Fruit fly (Drosophila melanogaster): ENCODE data around the gene Schip1.

The Schip1 gene

dm6 chr2L:10331066-10331847 lies at the start of gene Schip1, which contains the start of gene Cox10:
TSS of gene Schip1 (minus strand) at chr2L:10331116.
TSS of gene Cox10 (plus strand) at chr2L:10331471.
- no peak for TF ChIP-seq CG14655 (GFP tag; optimal IDR thresholded peaks at IDR 0.05)
- no peak for TF ChIP-seq rn (GFP tag; IDR thresholded peaks at IDR 0.05)
- TF ChIP-seq Ets98B (GFP tag; IDR thresholded peaks at IDR 0.05), result no peak
- no peak for TF ChIP-seq CG9948 (tag; optimal IDR thresholded peaks at IDR 0.05)
- TF ChIP-seq CG15710 (tag; optimal IDR thresholded peaks at IDR 0.05), result no peak
- no peak for TF ChIP-seq EcR (GFP tag; optimal IDR thresholded peaks at IDR 0.05)
- no peak for TF ChIP-seq CG4496 (GFP tag; IDR thresholded peaks at IDR 0.05)
- no peak for TF ChIP-seq Pif1B (GFP tag; optimal IDR thresholded peaks at IDR 0.05)
- no peak for TF ChIP-seq CG13204 (GFP tag; optimal IDR thresholded peaks at IDR 0.05)

dm6 chr2L:10379865-10380264 lies 48.9 kb upstream of the Schip1 start, which contains the start of gene gny:
TSS of gene gny (plus strand) at chr2L:10380103.
- TF ChIP-seq CG10348 (GFP tag; IDR thresholded peaks at IDR 0.05) (no peak), CG4496 (GFP tag; IDR thresholded peaks at IDR 0.05) (no peak), Pif1B (GFP tag; optimal IDR thresholded peaks at IDR 0.05) (no peak), CG8301 (tag; optimal IDR thresholded peaks at IDR 0.05) (no peak), CG32121 (GFP tag; IDR thresholded peaks at IDR 0.05) (no peak), CG17806 (tag; optimal IDR thresholded peaks at IDR 0.05) (no peak), CG34367 (tag; optimal IDR thresholded peaks at IDR 0.05) (no peak), CG13204 (GFP tag; optimal IDR thresholded peaks at IDR 0.05) (no peak), Pif1A (GFP tag; optimal IDR thresholded peaks at IDR 0.05) (no peak), CG9948 (tag; optimal IDR thresholded peaks at IDR 0.05) (no peak), gl (tag; optimal IDR thresholded peaks at IDR 0.05) (no peak), CG8159 (tag; optimal IDR thresholded peaks at IDR 0.05) (no peak), Ets98B (GFP tag; IDR thresholded peaks at IDR 0.05) (no peak), Snoo (tag; optimal IDR thresholded peaks at IDR 0.05) (no peak), CG14655 (GFP tag; optimal IDR thresholded peaks at IDR 0.05) (no peak), EcR (GFP tag; optimal IDR thresholded peaks at IDR 0.05) (no peak), rn (GFP tag; IDR thresholded peaks at IDR 0.05) (no peak)

dm6 chr2L:10378631-10379030 lies 47.7 kb upstream of the Schip1 start:
- no peak for TF ChIP-seq CG15710 (tag; optimal IDR thresholded peaks at IDR 0.05)

dm6 chr2L:10376276-10376675 lies 45.4 kb upstream of the Schip1 start:
- TF ChIP-seq CG4496 (GFP tag; IDR thresholded peaks at IDR 0.05), result no peak
- no peak for TF ChIP-seq EcR (GFP tag; optimal IDR thresholded peaks at IDR 0.05)
- no peak for TF ChIP-seq CG34367 (tag; optimal IDR thresholded peaks at IDR 0.05)
- no peak for TF ChIP-seq CG10348 (GFP tag; IDR thresholded peaks at IDR 0.05)
- no peak for TF ChIP-seq D1 (tag; optimal IDR thresholded peaks at IDR 0.05)
- no peak for TF ChIP-seq Pif1A (GFP tag; optimal IDR thresholded peaks at IDR 0.05)
- no peak for TF ChIP-seq CG8301 (tag; optimal IDR thresholded peaks at IDR 0.05)
- TF ChIP-seq fd96Ca (GFP tag; IDR thresholded peaks at IDR 0.05), result no peak
- TF ChIP-seq CG12605 (GFP tag; IDR thresholded peaks at IDR 0.05), result no peak

- no peak for TF ChIP-seq gl (tag; optimal IDR thresholded peaks at IDR 0.05)
- TF ChIP-seq D1 (tag; optimal IDR thresholded peaks at IDR 0.05), result peak; percentile 70
- TF ChIP-seq CG13204 (GFP tag; optimal IDR thresholded peaks at IDR 0.05), result no peak
- TF ChIP-seq CG17806 (tag; optimal IDR thresholded peaks at IDR 0.05), result peak; percentile 48
- TF ChIP-seq CG9948 (tag; optimal IDR thresholded peaks at IDR 0.05), result peak; percentile 44
- TF ChIP-seq Pif1B (GFP tag; optimal IDR thresholded peaks at IDR 0.05), result no peak
- no peak for TF ChIP-seq rn (GFP tag; IDR thresholded peaks at IDR 0.05)
- no peak for TF ChIP-seq CG10348 (GFP tag; IDR thresholded peaks at IDR 0.05)
- TF ChIP-seq CG15710 (tag; optimal IDR thresholded peaks at IDR 0.05), result peak; percentile 57
- peak; percentile 56 for TF ChIP-seq CG8159 (tag; optimal IDR thresholded peaks at IDR 0.05)
- TF ChIP-seq CG34367 (tag; optimal IDR thresholded peaks at IDR 0.05), result peak; percentile 25
- no peak for TF ChIP-seq CG12605 (GFP tag; IDR thresholded peaks at IDR 0.05)
- TF ChIP-seq EcR (GFP tag; optimal IDR thresholded peaks at IDR 0.05), result no peak
- TF ChIP-seq fd96Ca (GFP tag; IDR thresholded peaks at IDR 0.05), result no peak
- no peak for TF ChIP-seq CG14655 (GFP tag; optimal IDR thresholded peaks at IDR 0.05)
- peak; percentile 44 for TF ChIP-seq CG8301 (tag; optimal IDR thresholded peaks at IDR 0.05)
- TF ChIP-seq Pif1A (GFP tag; optimal IDR thresholded peaks at IDR 0.05), result no peak
- TF ChIP-seq Snoo (tag; optimal IDR thresholded peaks at IDR 0.05), result peak; percentile 43
- TF ChIP-seq Ets98B (GFP tag; IDR thresholded peaks at IDR 0.05), result peak; percentile 50; the same call in 1 of the 2 replicates
- TF ChIP-seq CG32121 (GFP tag; IDR thresholded peaks at IDR 0.05), result peak; percentile 41
- peak; percentile 44; the same call in 1 of the 3 replicates for TF ChIP-seq CG4496 (GFP tag; IDR thresholded peaks at IDR 0.05)
These were observed 44.7 kb upstream of the Schip1 start, which contains the start of the genes CG33303 and dpr19 for dm6 chr2L:10375464-10376236. TSS of gene CG33303 (minus strand) at chr2L:10375757. TSS of gene dpr19 (plus strand) at chr2L:10376168.

All from whole organism, pupa.